Fruit fly (Drosophila melanogaster) whole organism, prepupa: ENCODE measurements around the gene Ten-m.

ENCODE experiments used
- Blimp-1 ChIP-seq: fragments of 200-800 bp; sonication (Bioruptor generic); optimal IDR thresholded peaks from 3 replicates; lab custom pipeline; 2017; ENCODE audit warnings: missing biosample characterization, missing genetic modification characterization, mild to moderate bottlenecking, moderate library complexity, missing genetic modification reagents
- CG10631 ChIP-seq: fragments of 200-800 bp; sonication (Bioruptor generic); optimal IDR thresholded peaks from 2 replicates; lab custom pipeline; 2016; ENCODE audit warnings: missing biosample characterization, missing genetic modification characterization
- CG10669 ChIP-seq: fragments of 200-800 bp; sonication (Bioruptor generic); optimal IDR thresholded peaks from 3 replicates; lab custom pipeline; 2018; ENCODE audit warnings: missing biosample characterization, mild to moderate bottlenecking, missing genetic modification characterization, moderate library complexity
- CG11762 ChIP-seq: fragments of 200-800 bp; sonication (Bioruptor generic); optimal IDR thresholded peaks from 3 replicates; lab custom pipeline; 2016; ENCODE audit warnings: missing biosample characterization, missing genetic modification characterization; ENCODE audit not compliant: insufficient read depth
- CG11902 ChIP-seq: fragments of 200-800 bp; sonication (Bioruptor generic); optimal IDR thresholded peaks from 3 replicates; lab custom pipeline; 2016; ENCODE audit warnings: missing biosample characterization, missing genetic modification characterization
- CG15336 ChIP-seq: fragments of 200-800 bp; sonication (Bioruptor generic); IDR thresholded peaks from 2 replicates; pipeline ENCODE4 v1.3.6; 2022; ENCODE audit warnings: missing biosample characterization, missing genetic modification characterization
- CG1621 ChIP-seq: fragments of 200-800 bp; sonication (Bioruptor generic); optimal IDR thresholded peaks from 3 replicates; lab custom pipeline; 2018; ENCODE audit warnings: missing biosample characterization, mild to moderate bottlenecking, missing genetic modification characterization
- CG16779 ChIP-seq: fragments of 200-800 bp; sonication (Bioruptor generic); optimal IDR thresholded peaks from 3 replicates; lab custom pipeline; 2017; ENCODE audit warnings: missing biosample characterization, mild to moderate bottlenecking, missing genetic modification characterization
- CG31627 ChIP-seq: fragments of 200-800 bp; sonication (Bioruptor generic); optimal IDR thresholded peaks from 3 replicates; lab custom pipeline; 2016; ENCODE audit warnings: missing biosample characterization, missing genetic modification characterization
- CG3919 ChIP-seq: fragments of 200-800 bp; sonication (Bioruptor generic); optimal IDR thresholded peaks from 3 replicates; lab custom pipeline; 2016; ENCODE audit warnings: missing biosample characterization, missing genetic modification characterization
- CG4318 ChIP-seq: fragments of 200-800 bp; sonication (Bioruptor generic); optimal IDR thresholded peaks from 3 replicates; lab custom pipeline; 2017; ENCODE audit warnings: missing biosample characterization, mild to moderate bottlenecking, missing genetic modification characterization
- CG6276 ChIP-seq: fragments of 200-800 bp; sonication (Bioruptor generic); optimal IDR thresholded peaks from 2 replicates; lab custom pipeline; 2017; ENCODE audit warnings: missing biosample characterization, mild to moderate bottlenecking, missing genetic modification characterization
- CG6792 ChIP-seq: fragments of 200-800 bp; sonication (Bioruptor generic); optimal IDR thresholded peaks from 3 replicates; lab custom pipeline; 2016; ENCODE audit warnings: missing biosample characterization, missing genetic modification characterization
- CG6808 ChIP-seq: fragments of 200-800 bp; sonication (Bioruptor generic); optimal IDR thresholded peaks from 3 replicates; lab custom pipeline; 2017; ENCODE audit warnings: missing biosample characterization, missing genetic modification characterization, mild to moderate bottlenecking, moderate library complexity, missing genetic modification reagents
- CG6854 ChIP-seq: fragments of 200-800 bp; sonication (Bioruptor generic); optimal IDR thresholded peaks from 2 replicates; lab custom pipeline; 2017; ENCODE audit warnings: missing biosample characterization, mild to moderate bottlenecking, missing genetic modification characterization
- CG7368 ChIP-seq: fragments of 200-800 bp; sonication (Bioruptor generic); optimal IDR thresholded peaks from 3 replicates; lab custom pipeline; 2016; ENCODE audit warnings: missing biosample characterization, missing genetic modification characterization
- CG8119 ChIP-seq: fragments of 200-800 bp; sonication (Bioruptor generic); IDR thresholded peaks from 3 replicates; pipeline ENCODE4 v1.3.6; 2022; ENCODE audit warnings: missing biosample characterization, missing genetic modification characterization
- CG8319 ChIP-seq: fragments of 200-800 bp; sonication (Bioruptor generic); optimal IDR thresholded peaks from 3 replicates; lab custom pipeline; 2016; ENCODE audit warnings: missing biosample characterization, missing genetic modification characterization
- CG8632 ChIP-seq: fragments of 200-800 bp; sonication (Bioruptor generic); optimal IDR thresholded peaks from 3 replicates; lab custom pipeline; 2016; ENCODE audit warnings: missing biosample characterization, missing genetic modification characterization
- Eip78C ChIP-seq: fragments of 200-800 bp; sonication (Bioruptor generic); peaks from one replicate; lab custom pipeline; 2016; ENCODE audit warnings: missing biosample characterization, missing genetic modification characterization
- Eip93F ChIP-seq: fragments of 200-800 bp; sonication (Bioruptor generic); optimal IDR thresholded peaks from 2 replicates; lab custom pipeline; 2016; ENCODE audit warnings: missing biosample characterization, mild to moderate bottlenecking, missing genetic modification characterization
- Ets21C ChIP-seq: fragments of 200-800 bp; sonication (Bioruptor generic); optimal IDR thresholded peaks from 3 replicates; lab custom pipeline; 2016; ENCODE audit warnings: missing biosample characterization, missing genetic modification characterization
- Ets96B ChIP-seq: fragments of 200-800 bp; optimal IDR thresholded peaks from 2 replicates; lab custom pipeline; 2019; ENCODE audit warnings: missing biosample characterization, mild to moderate bottlenecking, missing genetic modification characterization, moderate library complexity
- Gug ChIP-seq: fragments of 200-800 bp; sonication (Bioruptor generic); IDR thresholded peaks from 2 replicates; pipeline ENCODE4 v1.3.6; 2022; ENCODE audit warnings: missing biosample characterization, missing genetic modification characterization
- Hr39 ChIP-seq: fragments of 200-800 bp; sonication (Bioruptor generic); optimal IDR thresholded peaks from 2 replicates; lab custom pipeline; 2016; ENCODE audit warnings: missing biosample characterization, missing genetic modification characterization
- Hr4 ChIP-seq: fragments of 200-800 bp; sonication (Bioruptor generic); optimal IDR thresholded peaks from 3 replicates; lab custom pipeline; 2016; ENCODE audit warnings: missing biosample characterization, missing genetic modification characterization
- OdsH ChIP-seq: fragments of 200-800 bp; sonication (Bioruptor generic); optimal IDR thresholded peaks from 3 replicates; lab custom pipeline; 2016; ENCODE audit warnings: missing biosample characterization, missing genetic modification characterization
- Smox ChIP-seq: fragments of 200-800 bp; sonication (Bioruptor generic); optimal IDR thresholded peaks from 3 replicates; lab custom pipeline; 2016; ENCODE audit warnings: missing biosample characterization, missing genetic modification characterization
- Sox102F ChIP-seq: fragments of 200-800 bp; sonication (Bioruptor generic); optimal IDR thresholded peaks from 2 replicates; lab custom pipeline; 2016; ENCODE audit warnings: missing biosample characterization, mild to moderate bottlenecking, missing genetic modification characterization
- Sox14 ChIP-seq: fragments of 200-800 bp; sonication (Bioruptor generic); optimal IDR thresholded peaks from 3 replicates; lab custom pipeline; 2016; ENCODE audit warnings: missing biosample characterization, missing genetic modification characterization
- Sox15 ChIP-seq: fragments of 200-800 bp; sonication (Bioruptor generic); optimal IDR thresholded peaks from 3 replicates; lab custom pipeline; 2016; ENCODE audit warnings: missing biosample characterization, missing genetic modification characterization
- achi ChIP-seq: fragments of 200-800 bp; sonication (Bioruptor generic); optimal IDR thresholded peaks from 3 replicates; lab custom pipeline; 2016; ENCODE audit warnings: missing biosample characterization, missing genetic modification characterization
- acj6 ChIP-seq: fragments of 200-800 bp; sonication (Bioruptor generic); optimal IDR thresholded peaks from 3 replicates; lab custom pipeline; 2016; ENCODE audit warnings: missing biosample characterization, missing genetic modification characterization
- cyc ChIP-seq: fragments of 200-800 bp; sonication (Bioruptor generic); optimal IDR thresholded peaks from 3 replicates; lab custom pipeline; 2016; ENCODE audit warnings: missing biosample characterization, missing genetic modification characterization
- dac ChIP-seq: fragments of 200-800 bp; sonication (Bioruptor generic); optimal IDR thresholded peaks from 2 replicates; lab custom pipeline; 2017; ENCODE audit warnings: missing biosample characterization, mild to moderate bottlenecking, missing genetic modification characterization
- dsx ChIP-seq: fragments of 200-800 bp; optimal IDR thresholded peaks from 3 replicates; lab custom pipeline; 2019; ENCODE audit warnings: missing biosample characterization, mild to moderate bottlenecking, missing genetic modification characterization, moderate library complexity; ENCODE audit not compliant: poor library complexity, severe bottlenecking
- eg ChIP-seq: fragments of 200-800 bp; sonication (Bioruptor generic); IDR thresholded peaks from 3 replicates; pipeline ENCODE4 v1.3.6; 2022; ENCODE audit warnings: missing biosample characterization, missing genetic modification characterization
- esn ChIP-seq: fragments of 200-800 bp; sonication (Bioruptor generic); optimal IDR thresholded peaks from 2 replicates; lab custom pipeline; 2016; ENCODE audit warnings: missing biosample characterization, mild to moderate bottlenecking, missing genetic modification characterization, moderate library complexity
- fd59A ChIP-seq: fragments of 200-800 bp; sonication (Bioruptor generic); optimal IDR thresholded peaks from 2 replicates; lab custom pipeline; 2017; ENCODE audit warnings: missing biosample characterization, mild to moderate bottlenecking, missing genetic modification characterization, missing genetic modification reagents
- fkh ChIP-seq: fragments of 200-800 bp; sonication (Bioruptor generic); optimal IDR thresholded peaks from 3 replicates; lab custom pipeline; 2017; ENCODE audit warnings: missing biosample characterization, mild to moderate bottlenecking, missing genetic modification characterization, moderate library complexity
- lz ChIP-seq: fragments of 200-800 bp; sonication (Bioruptor generic); optimal IDR thresholded peaks from 3 replicates; lab custom pipeline; 2016; ENCODE audit warnings: missing biosample characterization, missing genetic modification characterization
- net ChIP-seq: fragments of 200-800 bp; sonication (Bioruptor generic); optimal IDR thresholded peaks from 3 replicates; lab custom pipeline; 2016; ENCODE audit warnings: missing biosample characterization, missing genetic modification characterization
- pdm3 ChIP-seq: fragments of 200-800 bp; sonication (Bioruptor generic); optimal IDR thresholded peaks from 3 replicates; lab custom pipeline; 2016; ENCODE audit warnings: missing biosample characterization, missing genetic modification characterization
- spab ChIP-seq: fragments of 200-800 bp; sonication (Bioruptor generic); optimal IDR thresholded peaks from 2 replicates; lab custom pipeline; 2017; ENCODE audit warnings: missing biosample characterization, mild to moderate bottlenecking, missing genetic modification characterization, missing genetic modification reagents
- ss ChIP-seq, 2 experiments: fragments of 200-800 bp; sonication (Bioruptor generic); optimal IDR thresholded peaks; 2 replicates in 1 of 2; 3 replicates in 1 of 2; lab custom pipeline; 2017 to 2018; ENCODE audit warnings: mild to moderate bottlenecking in 2 of 2, missing biosample characterization in 2 of 2, missing genetic modification characterization in 2 of 2, moderate library complexity in 1 of 2
- svp ChIP-seq: fragments of 200-800 bp; sonication (Bioruptor generic); peaks from one replicate; lab custom pipeline; 2016; ENCODE audit warnings: missing biosample characterization, missing genetic modification characterization
- vri ChIP-seq: fragments of 200-800 bp; sonication (Bioruptor generic); optimal IDR thresholded peaks from 3 replicates; lab custom pipeline; 2016; ENCODE audit warnings: missing biosample characterization, mild to moderate bottlenecking, missing genetic modification characterization

Ten-m gene

dm6 chr3L:22316913-22317312, 90.8 kb downstream of the Ten-m start:
- TF ChIP-seq Ets96B (no peak), CG11902 (GFP tag; lab: Kevin White, UChicago) (no peak), CG10631 (GFP tag; lab: Kevin White, UChicago) (no peak), CG6276 (GFP tag; lab: Kevin White, UChicago) (no peak), Blimp-1 (GFP tag; lab: Kevin White, UChicago) (no peak), Eip78C (no peak), fkh (GFP tag; lab: Kevin White, UChicago) (no peak), vri (GFP tag; lab: Kevin White, UChicago) (no peak), CG31627 (GFP tag; lab: Kevin White, UChicago) (no peak), CG8119 (no peak), net (no peak)

dm6 chr3L:22287994-22288766, 119.5 kb downstream of the Ten-m start, which contains the start of the genes Hem and IleRS:
Hem (minus strand) TSS chr3L:22288195.
IleRS (plus strand) TSS chr3L:22288665.
- peak; percentile 90 for TF ChIP-seq Hr4 (GFP tag; lab: Kevin White, UChicago)
- peak; percentile 84 for TF ChIP-seq CG15336
- no peak for TF ChIP-seq net
- peak; percentile 89; the same call in 2 of the 3 replicates for TF ChIP-seq CG8119
- peak; percentile 92 for TF ChIP-seq pdm3 (GFP tag; lab: Kevin White, UChicago)
- TF ChIP-seq dsx (GFP tag; lab: Kevin White, UChicago), result peak; percentile 82
- TF ChIP-seq CG6276 (GFP tag; lab: Kevin White, UChicago), result no peak
- TF ChIP-seq spab, result no peak
- peak; percentile 89 for TF ChIP-seq Sox15 (GFP tag; lab: Kevin White, UChicago)
- TF ChIP-seq CG8632 (GFP tag; lab: Kevin White, UChicago), result peak; percentile 92
- no peak for TF ChIP-seq Smox (GFP tag; lab: Kevin White, UChicago)
- peak; percentile 90 for TF ChIP-seq CG3919 (GFP tag; lab: Kevin White, UChicago)
- peak; percentile 81 for TF ChIP-seq CG8319 (GFP tag; lab: Kevin White, UChicago)
- TF ChIP-seq Ets21C, result peak; percentile 76
- peak; percentile 71 for TF ChIP-seq fd59A (GFP tag; lab: Kevin White, UChicago)
- TF ChIP-seq cyc, result peak; percentile 88
- peak; percentile 85 for TF ChIP-seq CG4318
- no peak for TF ChIP-seq dac (GFP tag; lab: Kevin White, UChicago)
- no peak for TF ChIP-seq CG6854 (GFP tag; lab: Kevin White, UChicago)
- no peak for TF ChIP-seq ss (GFP tag; optimal IDR thresholded peaks at IDR 0.05; lab: Kevin White, UChicago)
- peak; percentile 84 for TF ChIP-seq Gug
- TF ChIP-seq CG11902 (GFP tag; lab: Kevin White, UChicago), result peak; percentile 86
- peak; percentile 88 for TF ChIP-seq Ets96B
- TF ChIP-seq Sox102F (GFP tag; lab: Kevin White, UChicago), result peak; percentile 69
- peak; percentile 91 for TF ChIP-seq svp (GFP tag; lab: Kevin White, UChicago)
- no peak for TF ChIP-seq fkh (GFP tag; lab: Kevin White, UChicago)
- TF ChIP-seq CG10669 (GFP tag; lab: Kevin White, UChicago), result no peak
- peak; percentile 88 for TF ChIP-seq CG7368 (GFP tag; lab: Kevin White, UChicago)
- peak; percentile 95 for TF ChIP-seq eg (GFP tag; lab: Robert Waterston, UW)
- TF ChIP-seq Hr39 (GFP tag; lab: Kevin White, UChicago), result peak; percentile 90
- TF ChIP-seq CG1621, result no peak
- TF ChIP-seq CG16779 (tag; lab: Kevin White, UChicago), result no peak
- TF ChIP-seq CG11762, result peak; percentile 88
- TF ChIP-seq achi, result peak; percentile 91
- TF ChIP-seq CG6792 (GFP tag; lab: Kevin White, UChicago), result peak; percentile 83
- TF ChIP-seq esn, result peak; percentile 92
- peak; percentile 86 for TF ChIP-seq Sox14 (GFP tag; lab: Kevin White, UChicago)
- TF ChIP-seq Eip93F (GFP tag; lab: Kevin White, UChicago), result no peak
- TF ChIP-seq lz (GFP tag; lab: Kevin White, UChicago), result peak; percentile 82
- TF ChIP-seq CG6808 (GFP tag; lab: Kevin White, UChicago), result no peak
- TF ChIP-seq acj6 (GFP tag; lab: Kevin White, UChicago), result peak; percentile 93
- peak; percentile 97 for TF ChIP-seq Eip78C
- peak; percentile 93 for TF ChIP-seq CG10631 (GFP tag; lab: Kevin White, UChicago)
- TF ChIP-seq OdsH, result peak; percentile 93
- no peak for TF ChIP-seq vri (GFP tag; lab: Kevin White, UChicago)
